Worm (Caenorhabditis elegans): ENCODE data around the gene Y41C4A.22.

Y41C4A.22 gene

ce11 chrIII:11706665-11707064 lies 11.6 kb downstream of the Y41C4A.22 start, which contains the start of gene col-96:
Gene col-96 (minus strand): TSS chrIII:11706765.
- TF ChIP-seq nhr-2 (tag; optimal IDR thresholded peaks at IDR 0.05) = no peak
- TF ChIP-seq mep-1 (tag; optimal IDR thresholded peaks at IDR 0.05) = no peak

ce11 chrIII:11708722-11709121 lies 13.6 kb downstream of the Y41C4A.22 start, which contains the start of gene Y41C4A.8:
Gene Y41C4A.8 (minus strand): TSS chrIII:11708822.
- no peak for TF ChIP-seq hlh-1 (tag; optimal IDR thresholded peaks at IDR 0.05)
- TF ChIP-seq bed-3 (GFP tag; optimal IDR thresholded peaks at IDR 0.05) = no peak
- TF ChIP-seq ceh-83 (GFP tag; optimal IDR thresholded peaks at IDR 0.05) = no peak
- TF ChIP-seq nhr-237 (tag; optimal IDR thresholded peaks at IDR 0.05) = no peak
- TF ChIP-seq sptf-1 (tag; optimal IDR thresholded peaks at IDR 0.05) = no peak
- no peak for TF ChIP-seq ham-2 (GFP tag; optimal IDR thresholded peaks at IDR 0.05)
- no peak for TF ChIP-seq nhr-2 (tag; optimal IDR thresholded peaks at IDR 0.05)
- TF ChIP-seq unc-62 (GFP tag; optimal IDR thresholded peaks at IDR 0.05) = no peak
- TF ChIP-seq ztf-11 (tag; optimal IDR thresholded peaks at IDR 0.05) = no peak
- no peak for TF ChIP-seq nhr-76 (tag; optimal IDR thresholded peaks at IDR 0.05)
- TF ChIP-seq nhr-28 (tag; optimal IDR thresholded peaks at IDR 0.05) = no peak
- no peak for TF ChIP-seq blmp-1 (tag; optimal IDR thresholded peaks at IDR 0.05)

- TF ChIP-seq ces-1 (GFP tag; optimal IDR thresholded peaks at IDR 0.05) (no peak), drap-1 (GFP tag; optimal IDR thresholded peaks at IDR 0.05) (no peak), tbx-8 (GFP tag; optimal IDR thresholded peaks at IDR 0.05) (no peak), sptf-1 (tag; optimal IDR thresholded peaks at IDR 0.05) (no peak), zip-8 (tag; optimal IDR thresholded peaks at IDR 0.05) (no peak), unc-120 (tag; optimal IDR thresholded peaks at IDR 0.05; ENCODE audit: poor library complexity, severe bottlenecking) (no peak), snpc-4 (tag; optimal IDR thresholded peaks at IDR 0.05) (no peak), ceh-83 (GFP tag; optimal IDR thresholded peaks at IDR 0.05) (no peak), ceh-39 (tag; optimal IDR thresholded peaks at IDR 0.05) (no peak), M03D4.4 (tag; optimal IDR thresholded peaks at IDR 0.05) (no peak), nhr-28 (tag; optimal IDR thresholded peaks at IDR 0.05) (no peak), pha-4 (tag; optimal IDR thresholded peaks at IDR 0.05) (no peak), elt-1 (tag; optimal IDR thresholded peaks at IDR 0.05; ENCODE audit: borderline replicate concordance, insufficient read depth) (no peak), elt-3 (tag; optimal IDR thresholded peaks at IDR 0.05) (no peak)
Observed at ce11 chrIII:11718548-11718947, 23.5 kb downstream of the Y41C4A.22 start, which contains the start of gene Y41C4A.9. Gene Y41C4A.9 (minus strand): TSS chrIII:11718645.

DNA sequence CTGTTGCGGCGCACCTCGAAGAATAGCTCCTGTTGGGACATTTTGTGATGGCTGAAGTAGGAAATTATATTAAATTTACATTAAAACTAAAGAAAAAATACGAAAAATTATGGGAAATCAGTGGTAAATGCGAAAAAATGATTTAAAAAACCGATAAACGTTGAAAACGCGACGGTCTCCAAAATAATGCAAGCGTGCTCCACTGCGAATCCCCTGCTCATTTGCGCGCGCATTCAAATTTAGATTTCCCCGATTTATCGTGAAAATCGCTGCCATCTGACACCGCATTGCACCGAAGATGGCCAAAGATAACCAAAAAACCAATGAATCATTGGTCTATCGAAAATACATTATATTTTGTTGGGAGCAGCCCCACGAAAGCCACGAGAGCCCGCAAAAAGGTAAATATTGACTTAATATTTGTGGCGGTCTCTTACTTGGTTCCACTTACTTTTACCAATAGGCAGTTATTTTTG lies 24.4 kb downstream of the Y41C4A.22 start, which contains the start of the genes elb-1 and Y41C4A.11:
TSS of gene elb-1 (minus strand) at position 51 of the 476 bp plus-strand sequence.
TSS of gene Y41C4A.11 (plus strand) at position 461 of the 476 bp plus-strand sequence.
- TF ChIP-seq sptf-1 (tag; optimal IDR thresholded peaks at IDR 0.05) (no peak), ceh-43 (GFP tag; optimal IDR thresholded peaks at IDR 0.05) (no peak), elt-1 (tag; optimal IDR thresholded peaks at IDR 0.05; ENCODE audit: borderline replicate concordance, insufficient read depth) (peak; percentile 71), ztf-11 (tag; optimal IDR thresholded peaks at IDR 0.05) (no peak), pha-4 (tag; optimal IDR thresholded peaks at IDR 0.05) (peak; percentile 11), nhr-237 (tag; optimal IDR thresholded peaks at IDR 0.05) (peak; percentile 27), drap-1 (GFP tag; optimal IDR thresholded peaks at IDR 0.05) (no peak), ceh-39 (tag; optimal IDR thresholded peaks at IDR 0.05) (peak; percentile 79), lsy-2 (tag; optimal IDR thresholded peaks at IDR 0.05) (peak; percentile 47), M03D4.4 (tag; optimal IDR thresholded peaks at IDR 0.05) (no peak), snpc-4 (tag; optimal IDR thresholded peaks at IDR 0.05) (no peak), nhr-76 (tag; optimal IDR thresholded peaks at IDR 0.05) (no peak), nhr-12 (tag; optimal IDR thresholded peaks at IDR 0.05) (no peak), lin-32 (GFP tag; optimal IDR thresholded peaks at IDR 0.05) (no peak), cnd-1 (tag; optimal IDR thresholded peaks at IDR 0.05) (no peak), unc-62 (GFP tag; optimal IDR thresholded peaks at IDR 0.05) (no peak), blmp-1 (tag; optimal IDR thresholded peaks at IDR 0.05) (no peak), nhr-28 (tag; optimal IDR thresholded peaks at IDR 0.05) (no peak), lin-13 (tag; optimal IDR thresholded peaks at IDR 0.05) (peak; percentile 46), unc-120 (tag; optimal IDR thresholded peaks at IDR 0.05; ENCODE audit: poor library complexity, severe bottlenecking) (no peak), hlh-1 (tag; optimal IDR thresholded peaks at IDR 0.05) (no peak), unc-39 (tag; optimal IDR thresholded peaks at IDR 0.05) (no peak), mep-1 (tag; optimal IDR thresholded peaks at IDR 0.05) (peak; percentile 75), ham-2 (GFP tag; optimal IDR thresholded peaks at IDR 0.05) (no peak), mls-2 (tag; optimal IDR thresholded peaks at IDR 0.05) (no peak)

All from whole organism, mixed stage, embryonic.